Worm (Caenorhabditis elegans) whole organism, L4/young adult: ENCODE data around the gene spsb-2.

Experiments
- W03F9.2 ChIP-seq: fragments of 150-350 bp; optimal IDR thresholded peaks from 2 replicates; lab custom pipeline; 2014; ENCODE audit warnings: missing biosample characterization, missing genetic modification characterization
- dao-5 ChIP-seq: sonication (generic microtip); optimal IDR thresholded peaks from 2 replicates; lab custom pipeline; 2016; ENCODE audit warnings: missing genotype, missing genetic modification characterization, moderate library complexity, missing compliant biosample characterization
- him-1 ChIP-seq: sonication (generic microtip); optimal IDR thresholded peaks from 2 replicates; lab custom pipeline; 2016; ENCODE audit warnings: missing genotype, missing genetic modification reagents, missing genetic modification characterization, missing compliant biosample characterization

spsb-2 gene

ce11 chrII:15208151-15208550, 22.0 kb upstream of the spsb-2 start:
- no peak for TF ChIP-seq dao-5 (tag; lab: Kevin White, UChicago)
- TF ChIP-seq W03F9.2, result no peak
- no peak for TF ChIP-seq him-1 (tag; lab: Kevin White, UChicago)

ce11 chrII:15208874-15209273, 21.3 kb upstream of the spsb-2 start:
- TF ChIP-seq W03F9.2 (no peak), dao-5 (tag; lab: Kevin White, UChicago) (no peak), him-1 (tag; lab: Kevin White, UChicago) (no peak)

- no peak for TF ChIP-seq him-1 (tag; lab: Kevin White, UChicago)
- no peak for TF ChIP-seq dao-5 (tag; lab: Kevin White, UChicago)
- TF ChIP-seq W03F9.2, result no peak
Measured at ce11 chrII:15209309-15209708, 20.8 kb upstream of the spsb-2 start.

ce11 chrII:15212260-15212914, 17.8 kb upstream of the spsb-2 start:
- TF ChIP-seq W03F9.2, result no peak
- no peak for TF ChIP-seq dao-5 (tag; lab: Kevin White, UChicago)

ce11 chrII:15213732-15214131, 16.4 kb upstream of the spsb-2 start:
- TF ChIP-seq him-1 (tag; lab: Kevin White, UChicago) (no peak), dao-5 (tag; lab: Kevin White, UChicago) (no peak), W03F9.2 (no peak)

ce11 chrII:15217949-15218348, 12.2 kb upstream of the spsb-2 start:
- no peak for TF ChIP-seq W03F9.2
- TF ChIP-seq him-1 (tag; lab: Kevin White, UChicago), result no peak

- TF ChIP-seq dao-5 (tag; lab: Kevin White, UChicago), result no peak
- no peak for TF ChIP-seq him-1 (tag; lab: Kevin White, UChicago)
- TF ChIP-seq W03F9.2, result no peak
Measured at ce11 chrII:15218609-15219008, 11.5 kb upstream of the spsb-2 start.

- TF ChIP-seq dao-5 (tag; lab: Kevin White, UChicago) (no peak), W03F9.2 (no peak)
Measured at ce11 chrII:15219033-15219432, 11.1 kb upstream of the spsb-2 start.

- TF ChIP-seq him-1 (tag; lab: Kevin White, UChicago) (no peak), W03F9.2 (no peak), dao-5 (tag; lab: Kevin White, UChicago) (no peak)
Measured at ce11 chrII:15220116-15220515, 10.0 kb upstream of the spsb-2 start.

- TF ChIP-seq dao-5 (tag; lab: Kevin White, UChicago) (no peak), W03F9.2 (no peak), him-1 (tag; lab: Kevin White, UChicago) (no peak)
Measured at ce11 chrII:15226186-15226585, 4.0 kb upstream of the spsb-2 start.

ce11 chrII:15226805-15227204, 3.3 kb upstream of the spsb-2 start:
- TF ChIP-seq dao-5 (tag; lab: Kevin White, UChicago), result no peak
- TF ChIP-seq W03F9.2, result no peak
- TF ChIP-seq him-1 (tag; lab: Kevin White, UChicago), result no peak

ce11 chrII:15228005-15228404, 2.1 kb upstream of the spsb-2 start:
- TF ChIP-seq dao-5 (tag; lab: Kevin White, UChicago) (no peak), W03F9.2 (no peak), him-1 (tag; lab: Kevin White, UChicago) (no peak)

- TF ChIP-seq him-1 (tag; lab: Kevin White, UChicago), result peak; percentile 5
- TF ChIP-seq W03F9.2, result peak; percentile 75
- TF ChIP-seq dao-5 (tag; lab: Kevin White, UChicago), result no peak
Measured at ce11 chrII:15232705-15233104, 2.6 kb downstream of the spsb-2 start, which contains the start of gene Y46E12BL.2. Y46E12BL.2 (plus strand) TSS chrII:15232947.

ce11 chrII:15233219-15233618, 3.1 kb downstream of the spsb-2 start:
- TF ChIP-seq him-1 (tag; lab: Kevin White, UChicago), result no peak
- no peak for TF ChIP-seq dao-5 (tag; lab: Kevin White, UChicago)
- no peak for TF ChIP-seq W03F9.2

- TF ChIP-seq dao-5 (tag; lab: Kevin White, UChicago), result no peak
- TF ChIP-seq W03F9.2, result no peak
Measured at ce11 chrII:15235597-15235996, 5.5 kb downstream of the spsb-2 start.
